Fruit fly (Drosophila melanogaster): ENCODE measurements around the gene CG15365.

CG15365 gene

DNA sequence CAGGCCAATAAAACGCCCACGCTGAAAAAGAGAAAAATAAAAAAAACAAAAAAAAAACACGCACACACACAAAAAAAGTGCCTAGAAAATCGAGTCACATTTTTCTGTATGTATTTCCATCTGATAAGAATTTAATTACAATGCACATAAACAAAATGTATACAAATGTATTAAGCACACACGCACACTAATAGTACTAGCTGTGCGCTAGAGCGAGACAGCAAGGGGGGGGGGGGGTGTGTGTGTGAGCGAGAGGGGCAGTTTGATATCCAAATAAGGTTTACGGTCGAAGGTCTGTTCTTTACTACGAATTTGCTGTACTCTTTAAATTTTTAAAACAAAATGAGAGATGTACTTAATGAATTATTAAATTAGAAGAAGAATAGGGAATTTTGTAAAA, 55.1 kb downstream of the CG15365 start:
- TF ChIP-seq fkh (GFP tag; optimal IDR thresholded peaks at IDR 0.05): peak; percentile 80
- TF ChIP-seq cyc (GFP tag; optimal IDR thresholded peaks at IDR 0.05): no peak

DNA sequence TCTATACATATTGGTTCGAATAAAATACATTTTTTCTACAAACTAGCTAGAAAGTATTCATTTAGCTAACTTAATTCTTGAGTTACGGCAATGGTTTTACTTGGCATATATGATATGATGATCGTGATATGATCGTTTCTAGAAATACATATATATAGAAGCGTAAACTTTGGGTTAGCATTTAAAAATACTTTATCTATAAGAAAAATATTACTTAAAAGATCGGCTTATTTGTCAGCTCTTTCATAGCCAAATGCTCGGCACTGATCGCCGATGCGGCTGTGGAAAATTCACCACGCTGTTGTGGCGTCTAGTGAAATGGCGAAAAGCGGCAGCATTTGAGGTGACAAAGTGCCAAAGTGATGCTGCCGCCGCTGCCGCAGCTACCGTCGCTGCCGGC, 60.6 kb downstream of the CG15365 start:
- TF ChIP-seq CG4318 (GFP tag; optimal IDR thresholded peaks at IDR 0.05) (no peak), svp (GFP tag) (peak; percentile 50), Hr4 (GFP tag; optimal IDR thresholded peaks at IDR 0.05) (peak; percentile 4), achi (GFP tag; optimal IDR thresholded peaks at IDR 0.05) (no peak), CG9139 (GFP tag; optimal IDR thresholded peaks at IDR 0.05) (no peak), Eip78C (GFP tag) (peak; percentile 58), fkh (GFP tag; optimal IDR thresholded peaks at IDR 0.05) (no peak), fd85E (GFP tag; optimal IDR thresholded peaks at IDR 0.05) (no peak), lz (GFP tag; optimal IDR thresholded peaks at IDR 0.05) (no peak)
